Worm (Caenorhabditis elegans): Measurements from ENCODE around the gene F54C9.9.

ce11 chrII:8627907-8628306 lies 50.1 kb downstream of the F54C9.9 start:
- TF ChIP-seq fkh-10 (GFP tag; optimal IDR thresholded peaks at IDR 0.05) (no peak), dve-1 (tag; optimal IDR thresholded peaks at IDR 0.05) (no peak), eyg-1 (tag; optimal IDR thresholded peaks at IDR 0.05) (no peak), sdc-2 (tag; optimal IDR thresholded peaks at IDR 0.05) (no peak), nfya-1 (tag; optimal IDR thresholded peaks at IDR 0.05) (no peak), K09A11.1 (tag; optimal IDR thresholded peaks at IDR 0.05; ENCODE audit: insufficient read depth) (no peak), fax-1 (tag; optimal IDR thresholded peaks at IDR 0.05) (no peak), hlh-8 (tag; optimal IDR thresholded peaks at IDR 0.05) (no peak), unc-3 (GFP tag; conservative IDR thresholded peaks at IDR 0.05) (no peak), unc-3 (tag; optimal IDR thresholded peaks at IDR 0.05) (no peak)

All from whole organism, late embryonic.